Worm (Caenorhabditis elegans) whole organism, early embryonic: Measurements from ENCODE around the gene twk-39.

Source experiments
- F13C5.2 ChIP-seq: sonication (generic microtip); optimal IDR thresholded peaks from 2 replicates; lab custom pipeline; 2017; ENCODE audit warnings: mild to moderate bottlenecking, missing genetic modification characterization, inconsistent platforms, missing compliant biosample characterization
- ama-1 ChIP-seq: fragments of 150-350 bp; optimal IDR thresholded peaks from 2 replicates; lab custom pipeline; 2014
- ceh-36 ChIP-seq: sonication (generic microtip); optimal IDR thresholded peaks from 2 replicates; lab custom pipeline; 2016; ENCODE audit warnings: missing genetic modification characterization, inconsistent platforms, missing compliant biosample characterization
- ets-7 ChIP-seq: sonication (generic microtip); optimal IDR thresholded peaks from 2 replicates; lab custom pipeline; 2016; ENCODE audit warnings: missing genotype, missing genetic modification characterization, missing compliant biosample characterization
- hnd-1 ChIP-seq: sonication (generic microtip); optimal IDR thresholded peaks from 2 replicates; lab custom pipeline; 2016; ENCODE audit warnings: missing genetic modification characterization, missing compliant biosample characterization
- pes-1 ChIP-seq: fragments of 200-800 bp; sonication (Bioruptor generic); IDR thresholded peaks from 2 replicates; pipeline ENCODE4 v1.3.6; 2022; ENCODE audit warnings: missing genetic modification reagents, missing genetic modification characterization, missing compliant biosample characterization
- scrt-1 ChIP-seq: fragments of 200-800 bp; sonication (Bioruptor generic); IDR thresholded peaks from 2 replicates; pipeline ENCODE4 v1.3.6; 2022; ENCODE audit warnings: missing genetic modification characterization, missing compliant biosample characterization
- tbx-11 ChIP-seq: fragments of 200-800 bp; sonication (Bioruptor generic); IDR thresholded peaks from 2 replicates; pipeline ENCODE4 v1.3.6; 2022; ENCODE audit warnings: missing genetic modification characterization, missing compliant biosample characterization
- tbx-37 ChIP-seq: fragments of 200-800 bp; sonication (Bioruptor generic); conservative IDR thresholded peaks from 2 replicates; pipeline ENCODE4 v1.3.6; 2022; ENCODE audit warnings: missing genetic modification reagents, missing genetic modification characterization, missing compliant biosample characterization

DNA sequence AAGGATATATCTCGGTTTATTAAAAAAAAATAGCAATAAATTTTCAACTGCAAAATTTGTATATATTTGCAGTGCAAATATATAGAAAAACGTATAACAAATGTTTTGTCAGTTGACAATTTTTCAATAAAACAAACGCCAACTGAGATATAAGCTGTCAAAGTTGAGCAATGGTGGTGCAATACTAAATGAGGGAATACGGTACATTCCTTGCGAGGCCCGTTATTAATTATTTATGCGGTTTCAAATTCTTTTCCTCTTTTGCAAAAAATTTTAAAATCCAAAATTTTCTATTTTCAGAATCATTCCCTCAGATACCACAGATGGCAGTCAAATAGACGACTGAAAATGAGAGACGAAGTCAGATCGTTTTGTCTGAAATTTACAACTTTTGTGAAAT lies at the start of gene twk-39:
- no peak for TF ChIP-seq ceh-36 (tag; lab: Kevin White, UChicago)
- no peak for TF ChIP-seq ama-1 (lab: Kevin White, UChicago)
- TF ChIP-seq F13C5.2 (tag; lab: Kevin White, UChicago) = no peak
- no peak for TF ChIP-seq tbx-37 (GFP tag; lab: Robert Waterston, UW)
- no peak for TF ChIP-seq scrt-1 (GFP tag; lab: Robert Waterston, UW)
- no peak for TF ChIP-seq tbx-11 (GFP tag; lab: Robert Waterston, UW)
- TF ChIP-seq ets-7 = no peak
- no peak for TF ChIP-seq pes-1
- no peak for TF ChIP-seq hnd-1 (tag; lab: Kevin White, UChicago)
